Worm (Caenorhabditis elegans) whole organism, L2 larva: Measurements from ENCODE around the gene gpa-9.

Source experiments
- C34F6.9 ChIP-seq: fragments of 150-350 bp; optimal IDR thresholded peaks from 2 replicates; lab custom pipeline; 2014; ENCODE audit warnings: missing biosample characterization, missing genetic modification characterization
- F13H6.1 ChIP-seq: sonication (generic microtip); optimal IDR thresholded peaks from 2 replicates; lab custom pipeline; 2016; ENCODE audit warnings: missing genetic modification characterization, missing compliant biosample characterization
- alr-1 ChIP-seq: fragments of 150-350 bp; optimal IDR thresholded peaks from 2 replicates; lab custom pipeline; 2014; ENCODE audit warnings: missing biosample characterization, missing genetic modification characterization
- aly-2 ChIP-seq: fragments of 150-350 bp; optimal IDR thresholded peaks from 2 replicates; lab custom pipeline; 2014; ENCODE audit warnings: missing biosample characterization, missing genetic modification characterization
- ama-1 ChIP-seq: fragments of 150-350 bp; optimal IDR thresholded peaks from 2 replicates; lab custom pipeline; 2018; ENCODE audit warnings: inconsistent platforms
- blmp-1 ChIP-seq: sonication (generic microtip); optimal IDR thresholded peaks from 2 replicates; lab custom pipeline; 2017; ENCODE audit warnings: missing genetic modification characterization, mild to moderate bottlenecking, missing compliant biosample characterization, antibody characterized with exemption, moderate library complexity; ENCODE audit not compliant: insufficient read depth
- ceh-82 ChIP-seq: fragments of 150-350 bp; optimal IDR thresholded peaks from 2 replicates; lab custom pipeline; 2014; ENCODE audit warnings: missing biosample characterization, missing genetic modification characterization
- crh-2 ChIP-seq: sonication (generic microtip); optimal IDR thresholded peaks from 2 replicates; lab custom pipeline; 2017; ENCODE audit warnings: missing biosample characterization, missing genetic modification characterization
- dmd-4 ChIP-seq: sonication (generic microtip); optimal IDR thresholded peaks from 2 replicates; lab custom pipeline; 2017; ENCODE audit warnings: missing biosample characterization, missing genetic modification characterization
- egl-27 ChIP-seq: sonication (generic microtip); optimal IDR thresholded peaks from 3 replicates; lab custom pipeline; 2017; ENCODE audit warnings: missing biosample characterization, missing genetic modification reagents, missing genetic modification characterization
- elt-1 ChIP-seq: fragments of 150-350 bp; optimal IDR thresholded peaks from 2 replicates; lab custom pipeline; 2014; ENCODE audit warnings: missing biosample characterization, missing genetic modification characterization
- fos-1 ChIP-seq: fragments of 150-350 bp; optimal IDR thresholded peaks from 2 replicates; lab custom pipeline; 2014; ENCODE audit warnings: missing biosample characterization, missing genetic modification characterization
- gmeb-1 ChIP-seq: fragments of 150-350 bp; optimal IDR thresholded peaks from 2 replicates; lab custom pipeline; 2014; ENCODE audit warnings: missing biosample characterization, missing genetic modification characterization
- lin-11 ChIP-seq: fragments of 150-350 bp; sonication (generic microtip); optimal IDR thresholded peaks from 2 replicates; lab custom pipeline; 2014; ENCODE audit warnings: missing biosample characterization, missing genetic modification characterization, inconsistent platforms, mixed read lengths
- lin-13 ChIP-seq: fragments of 150-350 bp; optimal IDR thresholded peaks from 2 replicates; lab custom pipeline; 2014; ENCODE audit warnings: missing biosample characterization, missing genetic modification reagents, missing genetic modification characterization
- lsy-2 ChIP-seq, 2 experiments: fragments of 150-350 bp in 1 of 2; sonication (generic microtip) in 1 of 2; optimal IDR thresholded peaks; 2 replicates each; lab custom pipeline; 2014 to 2017; ENCODE audit warnings: missing biosample characterization in 2 of 2, missing genetic modification characterization in 2 of 2
- mab-5 ChIP-seq: fragments of 150-350 bp; optimal IDR thresholded peaks from 2 replicates; lab custom pipeline; 2014; ENCODE audit warnings: missing biosample characterization, missing genetic modification characterization
- mbf-1 ChIP-seq: sonication (generic microtip); optimal IDR thresholded peaks from 2 replicates; lab custom pipeline; 2017; ENCODE audit warnings: missing biosample characterization, missing genetic modification characterization
- mdl-1 ChIP-seq, 2 experiments: fragments of 150-350 bp in 1 of 2; sonication (generic microtip) in 1 of 2; optimal IDR thresholded peaks; 2 replicates each; lab custom pipeline; 2017; ENCODE audit warnings: missing biosample characterization in 2 of 2, missing genetic modification characterization in 2 of 2
- nhr-10 ChIP-seq: sonication (generic microtip); optimal IDR thresholded peaks from 2 replicates; lab custom pipeline; 2017; ENCODE audit warnings: missing biosample characterization, missing genetic modification characterization
- nhr-129 ChIP-seq: fragments of 150-350 bp; optimal IDR thresholded peaks from 2 replicates; lab custom pipeline; 2014; ENCODE audit warnings: missing biosample characterization, missing genetic modification characterization
- nhr-21 ChIP-seq: fragments of 150-350 bp; optimal IDR thresholded peaks from 2 replicates; lab custom pipeline; 2014; ENCODE audit warnings: missing biosample characterization, missing genetic modification characterization
- nhr-23 ChIP-seq: fragments of 150-350 bp; optimal IDR thresholded peaks from 2 replicates; lab custom pipeline; 2014; ENCODE audit warnings: missing biosample characterization, missing genetic modification reagents, missing genetic modification characterization
- nhr-237 ChIP-seq: fragments of 150-350 bp; optimal IDR thresholded peaks from 2 replicates; lab custom pipeline; 2014; ENCODE audit warnings: missing biosample characterization, missing genetic modification characterization
- nhr-25 ChIP-seq: fragments of 150-350 bp; sonication (generic microtip); optimal IDR thresholded peaks from 3 replicates; lab custom pipeline; 2014; ENCODE audit warnings: missing biosample characterization, missing genetic modification characterization
- nhr-77 ChIP-seq: fragments of 150-350 bp; optimal IDR thresholded peaks from 2 replicates; lab custom pipeline; 2014; ENCODE audit warnings: missing biosample characterization, missing genetic modification characterization
- peb-1 ChIP-seq: fragments of 150-350 bp; optimal IDR thresholded peaks from 2 replicates; lab custom pipeline; 2014; ENCODE audit warnings: missing biosample characterization, missing genetic modification characterization
- sem-4 ChIP-seq: fragments of 150-350 bp; optimal IDR thresholded peaks from 2 replicates; lab custom pipeline; 2014; ENCODE audit warnings: missing biosample characterization, missing genetic modification reagents, missing genetic modification characterization
- skn-1 ChIP-seq: sonication (generic microtip); optimal IDR thresholded peaks from 2 replicates; lab custom pipeline; 2017; ENCODE audit warnings: missing biosample characterization, missing genetic modification characterization
- sma-3 ChIP-seq: sonication (generic microtip); optimal IDR thresholded peaks from 2 replicates; lab custom pipeline; 2016; ENCODE audit warnings: missing genetic modification reagents, missing genetic modification characterization, missing compliant biosample characterization
- sma-9 ChIP-seq, 2 experiments: fragments of 150-350 bp in 1 of 2; sonication (generic microtip) in 1 of 2; optimal IDR thresholded peaks; 2 replicates each; lab custom pipeline; 2014 to 2016; ENCODE audit warnings: missing genetic modification characterization in 2 of 2, mild to moderate bottlenecking in 1 of 2, missing biosample characterization in 1 of 2, missing compliant biosample characterization in 1 of 2, missing genetic modification reagents in 1 of 2, moderate library complexity in 1 of 2
- snpc-4 ChIP-seq: fragments of 150-350 bp; optimal IDR thresholded peaks from 2 replicates; lab custom pipeline; 2014; ENCODE audit warnings: missing biosample characterization, missing genetic modification characterization
- unc-39 ChIP-seq: fragments of 150-350 bp; optimal IDR thresholded peaks from 2 replicates; lab custom pipeline; 2014; ENCODE audit warnings: missing biosample characterization, missing genetic modification characterization
- unc-55 ChIP-seq: fragments of 150-350 bp; sonication (generic microtip); optimal IDR thresholded peaks from 3 replicates; lab custom pipeline; 2014; ENCODE audit warnings: missing biosample characterization, missing genetic modification reagents, missing genetic modification characterization
- unc-62 ChIP-seq: fragments of 150-350 bp; optimal IDR thresholded peaks from 2 replicates; lab custom pipeline; 2014; ENCODE audit warnings: missing biosample characterization, missing genetic modification reagents, missing genetic modification characterization
- zag-1 ChIP-seq: fragments of 150-350 bp; optimal IDR thresholded peaks from 2 replicates; lab custom pipeline; 2014; ENCODE audit warnings: missing biosample characterization, missing genetic modification characterization
- ztf-4 ChIP-seq: fragments of 150-350 bp; optimal IDR thresholded peaks from 2 replicates; lab custom pipeline; 2014; ENCODE audit warnings: missing biosample characterization, missing genetic modification characterization

The gpa-9 gene

ce11 chrV:12660280-12660818, 11.2 kb upstream of the gpa-9 start, which contains the start of gene his-74:
Gene his-74, minus strand, starts transcription at chrV:12660330.
- TF ChIP-seq mdl-1 (tag; optimal IDR thresholded peaks at IDR 0.05; lab: Kevin White, UChicago): no peak
- no peak for TF ChIP-seq sma-3 (GFP tag; lab: Kevin White, UChicago)
- no peak for TF ChIP-seq mab-5
- TF ChIP-seq lsy-2 (tag; optimal IDR thresholded peaks at IDR 0.05; lab: Kevin White, UChicago): no peak
- TF ChIP-seq zag-1 (tag; lab: Kevin White, UChicago): no peak
- no peak for TF ChIP-seq nhr-10 (tag; lab: Kevin White, UChicago)
- TF ChIP-seq unc-39 (tag; lab: Kevin White, UChicago): no peak
- TF ChIP-seq unc-62 (GFP tag; lab: Kevin White, UChicago): no peak
- TF ChIP-seq nhr-237: no peak
- TF ChIP-seq ceh-82 (tag; lab: Kevin White, UChicago): no peak
- no peak for TF ChIP-seq dmd-4
- no peak for TF ChIP-seq blmp-1 (tag; lab: Kevin White, UChicago)
- TF ChIP-seq F13H6.1: no peak
- no peak for TF ChIP-seq elt-1 (tag; lab: Kevin White, UChicago)
- TF ChIP-seq nhr-23: no peak
- TF ChIP-seq aly-2 (tag; lab: Kevin White, UChicago): no peak

- TF ChIP-seq sma-9 (GFP tag; optimal IDR thresholded peaks at IDR 0.05; lab: Kevin White, UChicago) (peak; percentile 85), sma-9 (tag; optimal IDR thresholded peaks at IDR 0.05; lab: Kevin White, UChicago) (no peak), ama-1 (lab: Kevin White, UChicago) (no peak), C34F6.9 (tag; lab: Kevin White, UChicago) (peak; percentile 67), sma-3 (GFP tag; lab: Kevin White, UChicago) (peak; percentile 72), alr-1 (tag; lab: Kevin White, UChicago) (no peak), lin-11 (tag; lab: Kevin White, UChicago) (no peak), egl-27 (tag; lab: Kevin White, UChicago) (peak; percentile 56), unc-62 (GFP tag; lab: Kevin White, UChicago) (no peak), skn-1 (tag; lab: Kevin White, UChicago) (no peak), unc-55 (GFP tag; lab: Kevin White, UChicago) (peak; percentile 83), lsy-2 (tag; optimal IDR thresholded peaks at IDR 0.05; lab: Kevin White, UChicago) (peak; percentile 36 to 87), mab-5 (no peak), lin-13 (GFP tag; lab: Kevin White, UChicago) (peak; percentile 59), snpc-4 (tag; lab: Kevin White, UChicago) (peak; percentile 51), nhr-21 (tag; lab: Kevin White, UChicago) (peak; percentile 43), nhr-25 (tag; lab: Kevin White, UChicago) (peak; percentile 81), blmp-1 (tag; lab: Kevin White, UChicago) (no peak), aly-2 (tag; lab: Kevin White, UChicago) (no peak), peb-1 (tag; lab: Kevin White, UChicago) (no peak), sem-4 (peak; percentile 34), ztf-4 (tag; lab: Kevin White, UChicago) (peak; percentile 1), nhr-237 (no peak), F13H6.1 (peak; percentile 27), gmeb-1 (peak; percentile 75), nhr-129 (tag; lab: Kevin White, UChicago) (peak; percentile 69), crh-2 (tag; lab: Kevin White, UChicago) (peak; percentile 82), nhr-77 (tag; lab: Kevin White, UChicago) (no peak), fos-1 (tag; lab: Kevin White, UChicago) (peak; percentile 24)
Observed at ce11 chrV:12659426-12659825, 10.3 kb upstream of the gpa-9 start, which contains the start of gene ccch-3. Gene ccch-3, minus strand, starts transcription at chrV:12659687.

- TF ChIP-seq nhr-77 (tag; lab: Kevin White, UChicago) (no peak), mbf-1 (no peak), ama-1 (lab: Kevin White, UChicago) (no peak), elt-1 (tag; lab: Kevin White, UChicago) (no peak)
Observed at ce11 chrV:12658142-12658541, 9.0 kb upstream of the gpa-9 start, which contains the start of gene W05B10.6. Gene W05B10.6, minus strand, starts transcription at chrV:12658242.
